Worm (Caenorhabditis elegans) whole organism, late embryonic: Measurements from ENCODE around the gene sox-4.

Experiments used
- ama-1 ChIP-seq: fragments of 150-350 bp; optimal IDR thresholded peaks from 2 replicates; lab custom pipeline; 2014
- ceh-45 ChIP-seq: fragments of 200-800 bp; sonication (Bioruptor generic); IDR thresholded peaks from 2 replicates; pipeline ENCODE4 v1.3.6; 2022; ENCODE audit warnings: missing genetic modification reagents, missing genetic modification characterization, missing compliant biosample characterization
- ceh-6 ChIP-seq: fragments of 200-800 bp; sonication (Bioruptor generic); optimal IDR thresholded peaks from 2 replicates; lab custom pipeline; 2018; ENCODE audit warnings: mild to moderate bottlenecking, missing genetic modification characterization, missing compliant biosample characterization
- fax-1 ChIP-seq: sonication (generic microtip); optimal IDR thresholded peaks from 2 replicates; lab custom pipeline; 2016; ENCODE audit warnings: missing genotype, missing genetic modification characterization, missing compliant biosample characterization
- fkh-10 ChIP-seq: fragments of 150-350 bp; optimal IDR thresholded peaks from 2 replicates; lab custom pipeline; 2014; ENCODE audit warnings: missing biosample characterization, missing genetic modification reagents, missing genetic modification characterization
- nhr-11 ChIP-seq: fragments of 150-350 bp; optimal IDR thresholded peaks from 2 replicates; lab custom pipeline; 2014; ENCODE audit warnings: missing biosample characterization, missing genetic modification characterization
- pha-4 ChIP-seq: fragments of 150-350 bp; optimal IDR thresholded peaks from 2 replicates; lab custom pipeline; 2018; ENCODE audit warnings: missing biosample characterization, missing genetic modification reagents, missing genetic modification characterization
- tbx-2 ChIP-seq: sonication (generic microtip); optimal IDR thresholded peaks from 2 replicates; lab custom pipeline; 2016; ENCODE audit warnings: missing genetic modification characterization, missing compliant biosample characterization
- ttx-3 ChIP-seq: sonication (generic microtip); optimal IDR thresholded peaks from 2 replicates; lab custom pipeline; 2016; ENCODE audit warnings: missing genetic modification reagents, missing genetic modification characterization, missing compliant biosample characterization
- unc-86 ChIP-seq: sonication (generic microtip); optimal IDR thresholded peaks from 2 replicates; lab custom pipeline; 2016; ENCODE audit warnings: missing genetic modification characterization, missing compliant biosample characterization
- ztf-16 ChIP-seq: sonication (generic microtip); optimal IDR thresholded peaks from 2 replicates; lab custom pipeline; 2017; ENCODE audit warnings: missing genetic modification characterization, missing compliant biosample characterization

DNA sequence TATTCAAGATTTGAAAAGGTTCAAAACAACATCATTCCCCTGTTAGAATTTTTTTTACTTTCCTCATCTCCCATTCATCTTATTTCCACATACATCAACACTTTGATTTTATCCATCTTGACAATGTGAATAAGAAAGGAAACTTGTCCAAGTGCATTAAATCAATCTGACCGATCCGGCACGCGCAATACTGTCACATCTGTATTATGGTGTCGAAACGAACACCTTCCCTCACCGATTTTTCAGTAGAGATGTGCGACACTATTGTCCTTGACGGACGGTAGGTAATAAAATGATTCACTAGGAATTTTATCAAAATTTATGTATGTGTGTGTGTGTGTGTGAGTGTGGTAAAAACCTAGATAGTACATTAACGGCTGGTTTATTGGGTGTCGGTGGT, 44.9 kb downstream of the sox-4 start:
- TF ChIP-seq pha-4 (no peak), ama-1 (no peak), fax-1 (tag; lab: Kevin White, UChicago) (no peak), ceh-45 (GFP tag; lab: Robert Waterston, UW) (no peak), nhr-11 (no peak), ceh-6 (GFP tag; lab: Kevin White, UChicago) (no peak), ztf-16 (tag; lab: Kevin White, UChicago) (no peak), tbx-2 (tag; lab: Kevin White, UChicago) (no peak), ttx-3 (tag; lab: Kevin White, UChicago) (no peak), unc-86 (tag; lab: Kevin White, UChicago) (no peak), fkh-10 (GFP tag; lab: Kevin White, UChicago) (no peak)
